Fruit fly (Drosophila melanogaster) whole organism, embryonic: ENCODE data around the gene Usp14.

Source experiments
- Awh ChIP-seq: fragments of 200-800 bp; sonication (Bioruptor generic); IDR thresholded peaks from 2 replicates; pipeline ENCODE4, ENCODE4 v1.3.6; 2022; ENCODE audit warnings: missing biosample characterization, missing genetic modification characterization
- B-H2 ChIP-seq: fragments of 200-800 bp; sonication (Bioruptor generic); optimal IDR thresholded peaks from 2 replicates; lab custom pipeline; 2018; ENCODE audit warnings: missing biosample characterization, mild to moderate bottlenecking, missing genetic modification characterization
- CG10267 ChIP-seq: fragments of 200-800 bp; sonication (Bioruptor generic); optimal IDR thresholded peaks from 2 replicates; lab custom pipeline; 2018; ENCODE audit warnings: missing biosample characterization, mild to moderate bottlenecking, missing genetic modification characterization, moderate library complexity
- CG11085 ChIP-seq: fragments of 200-800 bp; sonication (Bioruptor generic); IDR thresholded peaks from 2 replicates; pipeline ENCODE4 v1.3.6; 2022; ENCODE audit warnings: missing biosample characterization, missing genetic modification characterization
- CG12219 ChIP-seq: fragments of 200-800 bp; sonication (Bioruptor generic); optimal IDR thresholded peaks from 3 replicates; lab custom pipeline; 2018; ENCODE audit warnings: missing biosample characterization, mild to moderate bottlenecking, missing genetic modification characterization
- CG14441 ChIP-seq: fragments of 200-800 bp; sonication (Bioruptor generic); IDR thresholded peaks from 2 replicates; pipeline ENCODE4 v1.3.6; 2022; ENCODE audit warnings: missing biosample characterization, missing genetic modification characterization
- CG15073 ChIP-seq: fragments of 200-800 bp; sonication (Bioruptor generic); optimal IDR thresholded peaks from 2 replicates; lab custom pipeline; 2016; ENCODE audit warnings: missing biosample characterization, missing genetic modification characterization
- CG17359 ChIP-seq: fragments of 200-800 bp; sonication (Bioruptor generic); optimal IDR thresholded peaks from 3 replicates; lab custom pipeline; 2018; ENCODE audit warnings: missing biosample characterization, mild to moderate bottlenecking, missing genetic modification characterization, moderate library complexity
- CG17385 ChIP-seq: fragments of 200-800 bp; sonication (Bioruptor generic); optimal IDR thresholded peaks from 3 replicates; lab custom pipeline; 2018; ENCODE audit warnings: missing biosample characterization, mild to moderate bottlenecking, missing genetic modification characterization
- CG17829 ChIP-seq: fragments of 200-800 bp; optimal IDR thresholded peaks from 2 replicates; lab custom pipeline; 2019; ENCODE audit warnings: missing biosample characterization, mild to moderate bottlenecking, missing genetic modification characterization, moderate library complexity
- CG2116 ChIP-seq: fragments of 200-800 bp; sonication (Bioruptor generic); optimal IDR thresholded peaks from 3 replicates; lab custom pipeline; 2018; ENCODE audit warnings: missing biosample characterization, mild to moderate bottlenecking, missing genetic modification characterization
- CG2712 ChIP-seq: fragments of 200-800 bp; optimal IDR thresholded peaks from 3 replicates; lab custom pipeline; 2019; ENCODE audit warnings: missing biosample characterization, mild to moderate bottlenecking, missing genetic modification characterization, moderate library complexity
- CG3407 ChIP-seq: fragments of 200-800 bp; sonication (Bioruptor generic); optimal IDR thresholded peaks from 2 replicates; lab custom pipeline; 2018; ENCODE audit warnings: missing biosample characterization, mild to moderate bottlenecking, missing genetic modification characterization
- CG4360 ChIP-seq: fragments of 200-800 bp; sonication (Bioruptor generic); IDR thresholded peaks from 2 replicates; pipeline ENCODE4 v1.3.6; 2022; ENCODE audit warnings: missing biosample characterization, missing genetic modification characterization
- CG7271 ChIP-seq: fragments of 200-800 bp; sonication (Bioruptor generic); optimal IDR thresholded peaks from 2 replicates; lab custom pipeline; 2018; ENCODE audit warnings: missing biosample characterization, mild to moderate bottlenecking, missing genetic modification characterization, moderate library complexity
- CG8765 ChIP-seq: fragments of 200-800 bp; sonication (Bioruptor generic); IDR thresholded peaks from 2 replicates; pipeline ENCODE4 v1.3.6; 2022; ENCODE audit warnings: missing biosample characterization, missing genetic modification characterization
- CG9797 ChIP-seq: fragments of 200-800 bp; sonication (Bioruptor generic); optimal IDR thresholded peaks from 3 replicates; lab custom pipeline; 2018; ENCODE audit warnings: missing biosample characterization, mild to moderate bottlenecking, missing genetic modification characterization
- CTCF ChIP-seq: fragments of 200-800 bp; sonication (Bioruptor generic); optimal IDR thresholded peaks from 2 replicates; lab custom pipeline; 2017; ENCODE audit warnings: missing biosample characterization, mild to moderate bottlenecking, missing genetic modification characterization, moderate library complexity
- D19A ChIP-seq: fragments of 200-800 bp; optimal IDR thresholded peaks from 3 replicates; lab custom pipeline; 2019; ENCODE audit warnings: missing biosample characterization, mild to moderate bottlenecking, missing genetic modification characterization, moderate library complexity
- Dfd ChIP-seq, 2 experiments: fragments of >200 bp; optimal IDR thresholded peaks; 2 replicates each; lab custom pipeline; 2017; ENCODE audit warnings: missing biosample characterization in 2 of 2, missing genetic modification characterization in 2 of 2
- Doc3 ChIP-seq: fragments of 200-800 bp; sonication (Bioruptor generic); IDR thresholded peaks from 3 replicates; pipeline ENCODE4 v1.3.6; 2022; ENCODE audit warnings: missing biosample characterization, missing genetic modification characterization; ENCODE audit not compliant: partially characterized antibody
- Dp ChIP-seq: fragments of 200-800 bp; sonication (Bioruptor generic); optimal IDR thresholded peaks from 2 replicates; lab custom pipeline; 2018; ENCODE audit warnings: missing biosample characterization, mild to moderate bottlenecking, missing genetic modification characterization, moderate library complexity
- E2f2 ChIP-seq: fragments of 200-800 bp; sonication (Bioruptor generic); IDR thresholded peaks from 2 replicates; pipeline ENCODE4 v1.3.6; 2022; ENCODE audit warnings: missing biosample characterization, missing genetic modification characterization
- Fer1 ChIP-seq: fragments of 200-800 bp; sonication (Bioruptor generic); optimal IDR thresholded peaks from 2 replicates; lab custom pipeline; 2017; ENCODE audit warnings: missing biosample characterization, mild to moderate bottlenecking, missing genetic modification characterization
- HHEX ChIP-seq: fragments of 200-800 bp; sonication (Bioruptor generic); optimal IDR thresholded peaks from 3 replicates; lab custom pipeline; 2017; ENCODE audit warnings: missing biosample characterization, mild to moderate bottlenecking, missing genetic modification characterization, missing genetic modification reagents
- Hr3 ChIP-seq: fragments of 200-800 bp; sonication (Bioruptor generic); optimal IDR thresholded peaks from 3 replicates; lab custom pipeline; 2016; ENCODE audit warnings: missing biosample characterization, missing genetic modification characterization
- Myb ChIP-seq: fragments of 200-800 bp; sonication (Bioruptor generic); optimal IDR thresholded peaks from 2 replicates; lab custom pipeline; 2016; ENCODE audit warnings: missing biosample characterization, missing genetic modification characterization
- NC2α ChIP-seq: fragments of 200-800 bp; sonication (Bioruptor generic); optimal IDR thresholded peaks from 2 replicates; lab custom pipeline; 2016; ENCODE audit warnings: missing biosample characterization, missing genetic modification characterization
- Nf-YC ChIP-seq: fragments of 200-800 bp; optimal IDR thresholded peaks from 3 replicates; lab custom pipeline; 2019; ENCODE audit warnings: missing biosample characterization, mild to moderate bottlenecking, missing genetic modification characterization, moderate library complexity
- Sox100B ChIP-seq: fragments of 200-800 bp; sonication (Bioruptor generic); optimal IDR thresholded peaks from 3 replicates; lab custom pipeline; 2018; ENCODE audit warnings: missing biosample characterization, mild to moderate bottlenecking, missing genetic modification characterization
- abd-A ChIP-seq: fragments of 200-800 bp; sonication (Bioruptor generic); optimal IDR thresholded peaks from 3 replicates; lab custom pipeline; 2019; ENCODE audit warnings: missing biosample characterization, mild to moderate bottlenecking, missing genetic modification characterization, moderate library complexity
- cad ChIP-seq: fragments of >200 bp; optimal IDR thresholded peaks from 2 replicates; lab custom pipeline; 2017; ENCODE audit warnings: missing biosample characterization, missing genetic modification characterization
- crol ChIP-seq: fragments of 200-800 bp; sonication (Bioruptor generic); IDR thresholded peaks from 2 replicates; pipeline ENCODE4 v1.3.6; 2022; ENCODE audit warnings: missing biosample characterization, missing genetic modification characterization
- crp ChIP-seq, 2 experiments: fragments of 200-800 bp; sonication (Bioruptor generic); optimal IDR thresholded peaks; 2 replicates in 1 of 2; 3 replicates in 1 of 2; lab custom pipeline; 2017; ENCODE audit warnings: missing biosample characterization in 2 of 2, missing genetic modification characterization in 2 of 2, mild to moderate bottlenecking in 1 of 2, moderate library complexity in 1 of 2
- dpn ChIP-seq, 2 experiments: fragments of 200-800 bp; sonication (Bioruptor generic); optimal IDR thresholded peaks; 3 replicates each; lab custom pipeline; 2016; ENCODE audit warnings: missing biosample characterization in 2 of 2, missing genetic modification characterization in 2 of 2
- fd3F ChIP-seq: fragments of 200-800 bp; sonication (Bioruptor generic); optimal IDR thresholded peaks from 2 replicates; lab custom pipeline; 2018; ENCODE audit warnings: missing biosample characterization, mild to moderate bottlenecking, missing genetic modification characterization, moderate library complexity
- ftz-f1 ChIP-seq: fragments of 200-800 bp; sonication (Bioruptor generic); optimal IDR thresholded peaks from 2 replicates; lab custom pipeline; 2016; ENCODE audit warnings: missing biosample characterization, missing genetic modification characterization
- hbn ChIP-seq: fragments of 200-800 bp; sonication (Bioruptor generic); IDR thresholded peaks from 2 replicates; pipeline ENCODE4 v1.3.6; 2022; ENCODE audit warnings: missing biosample characterization, missing genetic modification characterization; ENCODE audit not compliant: partially characterized antibody
- hkb ChIP-seq, 2 experiments: fragments of 200-800 bp in 1 of 2; fragments of >200 bp in 1 of 2; sonication (Bioruptor generic) in 1 of 2; IDR thresholded peaks in 1 of 2; optimal IDR thresholded peaks in 1 of 2; 2 replicates each; pipeline versions ENCODE4 v1.3.6 to Lab custom; 2017 to 2022; ENCODE audit warnings: missing biosample characterization in 1 of 2, missing genetic modification characterization in 1 of 2
- nmo ChIP-seq: fragments of 200-800 bp; sonication (Bioruptor generic); optimal IDR thresholded peaks from 2 replicates; lab custom pipeline; 2018; ENCODE audit warnings: missing biosample characterization, mild to moderate bottlenecking, missing genetic modification characterization, moderate library complexity
- pnt ChIP-seq: fragments of 200-800 bp; sonication (Bioruptor generic); optimal IDR thresholded peaks from 3 replicates; lab custom pipeline; 2016; ENCODE audit warnings: missing biosample characterization, missing genetic modification characterization
- pzg ChIP-seq: fragments of 200-800 bp; sonication (Bioruptor generic); optimal IDR thresholded peaks from 3 replicates; lab custom pipeline; 2018; ENCODE audit warnings: missing biosample characterization, mild to moderate bottlenecking, missing genetic modification characterization, moderate library complexity
- scrt ChIP-seq: fragments of 200-800 bp; sonication (Bioruptor generic); optimal IDR thresholded peaks from 2 replicates; lab custom pipeline; 2018; ENCODE audit warnings: missing biosample characterization, mild to moderate bottlenecking, missing genetic modification characterization, moderate library complexity
- seq ChIP-seq: fragments of 200-800 bp; sonication (Bioruptor generic); IDR thresholded peaks from 2 replicates; pipeline ENCODE4 v1.3.6; 2022; ENCODE audit warnings: missing biosample characterization, missing genetic modification characterization
- stwl ChIP-seq: fragments of 200-800 bp; sonication (Bioruptor generic); optimal IDR thresholded peaks from 3 replicates; lab custom pipeline; 2018; ENCODE audit warnings: missing biosample characterization, mild to moderate bottlenecking, missing genetic modification characterization, moderate library complexity
- sug ChIP-seq: fragments of 200-800 bp; optimal IDR thresholded peaks from 2 replicates; lab custom pipeline; 2019; ENCODE audit warnings: missing biosample characterization, mild to moderate bottlenecking, missing genetic modification characterization, moderate library complexity
- tap ChIP-seq: fragments of 200-800 bp; optimal IDR thresholded peaks from 3 replicates; lab custom pipeline; 2019; ENCODE audit warnings: missing biosample characterization, mild to moderate bottlenecking, missing genetic modification characterization, moderate library complexity
- tup ChIP-seq: fragments of 200-800 bp; sonication (Bioruptor generic); optimal IDR thresholded peaks from 2 replicates; lab custom pipeline; 2016; ENCODE audit warnings: missing biosample characterization, mild to moderate bottlenecking, missing genetic modification characterization, moderate library complexity

The Usp14 gene

dm6 chr2L:10331066-10331847, 17.1 kb upstream of the Usp14 start, which contains the start of the genes Schip1 and Cox10 (continued):
- TF ChIP-seq CG17829 (tag; lab: Kevin White, UChicago) (peak; percentile 49), hkb (optimal IDR thresholded peaks at IDR 0.05; lab: Kevin White, UChicago) (no peak), hkb (GFP tag; IDR thresholded peaks at IDR 0.05; lab: Robert Waterston, UW) (no peak), seq (GFP tag; lab: Robert Waterston, UW) (no peak), ftz-f1 (GFP tag; lab: Kevin White, UChicago) (no peak), CG10267 (tag; lab: Kevin White, UChicago) (peak; percentile 71), CG3407 (GFP tag; lab: Kevin White, UChicago) (no peak), dpn (GFP tag; optimal IDR thresholded peaks at IDR 0.05; lab: Kevin White, UChicago) (peak in 1 of 2 experiments; percentile 16), pzg (peak; percentile 13), hbn (GFP tag; lab: Robert Waterston, UW) (no peak), crp (GFP tag; optimal IDR thresholded peaks at IDR 0.05; lab: Kevin White, UChicago) (no peak), Hr3 (GFP tag; lab: Kevin White, UChicago) (peak; percentile 2), NC2α (GFP tag; lab: Kevin White, UChicago) (no peak), CG2712 (tag; lab: Kevin White, UChicago) (peak; percentile 40), Doc3 (no peak), CG11085 (GFP tag; lab: Robert Waterston, UW) (no peak), stwl (peak; percentile 21), nmo (GFP tag; lab: Kevin White, UChicago) (peak; percentile 18), CG12219 (GFP tag; lab: Kevin White, UChicago) (no peak), CG4360 (no peak), CG2116 (GFP tag; lab: Kevin White, UChicago) (no peak), CG9797 (GFP tag; lab: Kevin White, UChicago) (peak; percentile 14), abd-A (tag; lab: Kevin White, UChicago) (no peak), pnt (GFP tag; lab: Kevin White, UChicago) (no peak), Awh (no peak), B-H2 (GFP tag; lab: Kevin White, UChicago) (peak; percentile 5), crol (GFP tag; lab: Robert Waterston, UW) (no peak), Nf-YC (peak; percentile 33), Fer1 (no peak), fd3F (GFP tag; lab: Kevin White, UChicago) (no peak), CG17359 (tag; lab: Kevin White, UChicago) (peak; percentile 12), cad (no peak), CTCF (no peak), CG7271 (tag; lab: Kevin White, UChicago) (no peak), tap (peak; percentile 10), scrt (no peak), sug (tag; lab: Kevin White, UChicago) (peak; percentile 31), Dp (GFP tag; lab: Kevin White, UChicago) (peak; percentile 39), D19A (peak; percentile 53), CG17385 (no peak), Sox100B (GFP tag; lab: Kevin White, UChicago) (peak; percentile 21), CG8765 (GFP tag; lab: Robert Waterston, UW) (no peak), E2f2 (GFP tag; lab: Robert Waterston, UW) (peak; percentile 45; the same call in 1 of the 2 replicates), Dfd (GFP tag; optimal IDR thresholded peaks at IDR 0.05; lab: Kevin White, UChicago) (no peak), tup (GFP tag; lab: Kevin White, UChicago) (no peak), HHEX (no peak), CG14441 (GFP tag; lab: Robert Waterston, UW) (no peak), Myb (GFP tag; lab: Kevin White, UChicago) (no peak), CG15073 (GFP tag; lab: Kevin White, UChicago) (no peak)
